Fruit fly (Drosophila melanogaster) whole organism, embryonic: ENCODE data around the gene CG16758.

Experiments used
- Awh ChIP-seq: fragments of 200-800 bp; sonication (Bioruptor generic); IDR thresholded peaks from 2 replicates; pipeline ENCODE4, ENCODE4 v1.3.6; 2022; ENCODE audit warnings: missing biosample characterization, missing genetic modification characterization
- Blimp-1 ChIP-seq: fragments of 200-800 bp; sonication (Bioruptor generic); optimal IDR thresholded peaks from 3 replicates; lab custom pipeline; 2018; ENCODE audit warnings: missing biosample characterization, missing genetic modification characterization, mild to moderate bottlenecking, moderate library complexity, missing genetic modification reagents
- CG10979 ChIP-seq: fragments of 200-800 bp; sonication (Bioruptor generic); optimal IDR thresholded peaks from 2 replicates; lab custom pipeline; 2018; ENCODE audit warnings: missing biosample characterization, mild to moderate bottlenecking, missing genetic modification characterization, moderate library complexity
- CG11504 ChIP-seq: fragments of 200-800 bp; sonication (Bioruptor generic); optimal IDR thresholded peaks from 3 replicates; lab custom pipeline; 2019; ENCODE audit warnings: missing biosample characterization, mild to moderate bottlenecking, missing genetic modification characterization, moderate library complexity
- CG11560 ChIP-seq: fragments of 200-800 bp; sonication (Bioruptor generic); IDR thresholded peaks from 3 replicates; pipeline ENCODE4 v1.3.6; 2022; ENCODE audit warnings: missing biosample characterization, missing genetic modification characterization
- CG14710 ChIP-seq: fragments of 200-800 bp; sonication (Bioruptor generic); optimal IDR thresholded peaks from 3 replicates; lab custom pipeline; 2019; ENCODE audit warnings: missing biosample characterization, mild to moderate bottlenecking, missing genetic modification characterization, moderate library complexity
- CG17359 ChIP-seq: fragments of 200-800 bp; sonication (Bioruptor generic); optimal IDR thresholded peaks from 3 replicates; lab custom pipeline; 2018; ENCODE audit warnings: missing biosample characterization, mild to moderate bottlenecking, missing genetic modification characterization, moderate library complexity
- CG18599 ChIP-seq: fragments of 200-800 bp; sonication (Bioruptor generic); optimal IDR thresholded peaks from 3 replicates; lab custom pipeline; 2017; ENCODE audit warnings: missing biosample characterization, missing genetic modification characterization, mild to moderate bottlenecking, moderate library complexity, missing genetic modification reagents
- CG2678 ChIP-seq: fragments of 200-800 bp; sonication (Bioruptor generic); optimal IDR thresholded peaks from 3 replicates; lab custom pipeline; 2019; ENCODE audit warnings: missing biosample characterization, mild to moderate bottlenecking, missing genetic modification characterization, moderate library complexity
- CG2712 ChIP-seq: fragments of 200-800 bp; optimal IDR thresholded peaks from 3 replicates; lab custom pipeline; 2019; ENCODE audit warnings: missing biosample characterization, mild to moderate bottlenecking, missing genetic modification characterization, moderate library complexity
- CG31441 ChIP-seq: fragments of 200-800 bp; sonication (Bioruptor generic); IDR thresholded peaks from 2 replicates; pipeline ENCODE4 v1.3.6; 2022; ENCODE audit warnings: missing biosample characterization, missing genetic modification characterization
- CG4424 ChIP-seq: fragments of 200-800 bp; sonication (Bioruptor generic); optimal IDR thresholded peaks from 3 replicates; lab custom pipeline; 2016; ENCODE audit warnings: missing biosample characterization, missing genetic modification characterization
- CG4820 ChIP-seq: fragments of 200-800 bp; sonication (Bioruptor generic); optimal IDR thresholded peaks from 3 replicates; lab custom pipeline; 2016; ENCODE audit warnings: missing biosample characterization, missing genetic modification characterization
- CG8281 ChIP-seq: fragments of 200-800 bp; sonication (Bioruptor generic); optimal IDR thresholded peaks from 2 replicates; lab custom pipeline; 2018; ENCODE audit warnings: missing biosample characterization, mild to moderate bottlenecking, missing genetic modification characterization, moderate library complexity
- CG8924 ChIP-seq: fragments of 200-800 bp; optimal IDR thresholded peaks from 3 replicates; lab custom pipeline; 2019; ENCODE audit warnings: missing biosample characterization, mild to moderate bottlenecking, missing genetic modification characterization, moderate library complexity
- CG9727 ChIP-seq: fragments of 200-800 bp; sonication (Bioruptor generic); optimal IDR thresholded peaks from 3 replicates; lab custom pipeline; 2017; ENCODE audit warnings: missing biosample characterization, mild to moderate bottlenecking, missing genetic modification characterization
- D19A ChIP-seq: fragments of 200-800 bp; optimal IDR thresholded peaks from 3 replicates; lab custom pipeline; 2019; ENCODE audit warnings: missing biosample characterization, mild to moderate bottlenecking, missing genetic modification characterization, moderate library complexity
- Dref ChIP-seq: fragments of 200-800 bp; sonication (Bioruptor generic); IDR thresholded peaks from 2 replicates; pipeline ENCODE4 v1.3.6; 2022; ENCODE audit warnings: missing biosample characterization, missing genetic modification characterization
- Drgx ChIP-seq: fragments of 200-800 bp; sonication (Bioruptor generic); IDR thresholded peaks from 2 replicates; pipeline ENCODE4 v1.3.6; 2022; ENCODE audit warnings: missing biosample characterization, missing genetic modification characterization
- E2f1 ChIP-seq: fragments of 200-800 bp; sonication (Bioruptor generic); IDR thresholded peaks from 2 replicates; pipeline ENCODE4 v1.3.6; 2022; ENCODE audit warnings: missing biosample characterization, missing genetic modification characterization
- Ets65A ChIP-seq: fragments of 200-800 bp; sonication (Bioruptor generic); peaks from one replicate; lab custom pipeline; 2016; ENCODE audit warnings: missing biosample characterization, missing genetic modification characterization
- HLH54F ChIP-seq: fragments of 200-800 bp; sonication (Bioruptor generic); optimal IDR thresholded peaks from 3 replicates; lab custom pipeline; 2016; ENCODE audit warnings: missing biosample characterization, missing genetic modification characterization
- HLHmδ ChIP-seq: fragments of 200-800 bp; sonication (Bioruptor generic); optimal IDR thresholded peaks from 2 replicates; lab custom pipeline; 2018; ENCODE audit warnings: missing biosample characterization, mild to moderate bottlenecking, missing genetic modification characterization, moderate library complexity
- Hmx ChIP-seq: fragments of 200-800 bp; sonication (Bioruptor generic); optimal IDR thresholded peaks from 2 replicates; lab custom pipeline; 2016; ENCODE audit warnings: missing biosample characterization, missing genetic modification characterization
- Med ChIP-seq: fragments of 200-800 bp; sonication (Bioruptor generic); peaks from one replicate; lab custom pipeline; 2016; ENCODE audit warnings: missing biosample characterization, missing genetic modification characterization, mild to moderate bottlenecking, inconsistent platforms, moderate library complexity
- NfI ChIP-seq: fragments of 200-800 bp; sonication (Bioruptor generic); optimal IDR thresholded peaks from 3 replicates; lab custom pipeline; 2018; ENCODE audit warnings: missing biosample characterization, mild to moderate bottlenecking, missing genetic modification characterization, moderate library complexity
- Pdp1 ChIP-seq, 2 experiments: fragments of 200-800 bp; sonication (Bioruptor generic); optimal IDR thresholded peaks; 3 replicates each; lab custom pipeline; 2016; ENCODE audit warnings: missing biosample characterization in 2 of 2, missing genetic modification characterization in 2 of 2, mild to moderate bottlenecking in 1 of 2, moderate library complexity in 1 of 2
- Six4 ChIP-seq: fragments of 200-800 bp; sonication (Bioruptor generic); optimal IDR thresholded peaks from 2 replicates; lab custom pipeline; 2016; ENCODE audit warnings: missing biosample characterization, missing genetic modification characterization
- bsh ChIP-seq, 2 experiments: fragments of 200-800 bp; sonication (Bioruptor generic); optimal IDR thresholded peaks; 2 replicates each; lab custom pipeline; 2017 to 2018; ENCODE audit warnings: mild to moderate bottlenecking in 2 of 2, missing biosample characterization in 2 of 2, missing genetic modification characterization in 2 of 2, moderate library complexity in 1 of 2
- corto ChIP-seq: fragments of 200-800 bp; sonication (Bioruptor generic); optimal IDR thresholded peaks from 2 replicates; lab custom pipeline; 2016; ENCODE audit warnings: missing biosample characterization, mild to moderate bottlenecking, missing genetic modification characterization, moderate library complexity
- cwo ChIP-seq: fragments of 200-800 bp; sonication (Bioruptor generic); optimal IDR thresholded peaks from 3 replicates; lab custom pipeline; 2017; ENCODE audit warnings: missing biosample characterization, missing genetic modification characterization, mild to moderate bottlenecking, moderate library complexity, missing genetic modification reagents
- dmrt99B ChIP-seq: fragments of 200-800 bp; sonication (Bioruptor generic); optimal IDR thresholded peaks from 2 replicates; lab custom pipeline; 2018; ENCODE audit warnings: missing biosample characterization, mild to moderate bottlenecking, missing genetic modification characterization, moderate library complexity
- fd96Cb ChIP-seq: fragments of 200-800 bp; sonication (Bioruptor generic); optimal IDR thresholded peaks from 2 replicates; lab custom pipeline; 2018; ENCODE audit warnings: missing biosample characterization, mild to moderate bottlenecking, missing genetic modification characterization, moderate library complexity
- gem ChIP-seq: fragments of 200-800 bp; sonication (Bioruptor generic); optimal IDR thresholded peaks from 2 replicates; lab custom pipeline; 2019; ENCODE audit warnings: missing biosample characterization, mild to moderate bottlenecking, missing genetic modification characterization, moderate library complexity
- ind ChIP-seq: fragments of 200-800 bp; sonication (Bioruptor generic); optimal IDR thresholded peaks from 3 replicates; lab custom pipeline; 2016; ENCODE audit warnings: missing biosample characterization, missing genetic modification characterization
- klu ChIP-seq: fragments of 200-800 bp; sonication (Bioruptor generic); IDR thresholded peaks from 2 replicates; pipeline ENCODE4 v1.3.6; 2022; ENCODE audit warnings: missing biosample characterization, missing genetic modification characterization
- lab ChIP-seq: fragments of 200-800 bp; sonication (Bioruptor generic); optimal IDR thresholded peaks from 3 replicates; lab custom pipeline; 2017; ENCODE audit warnings: missing biosample characterization, missing genetic modification characterization, mild to moderate bottlenecking, moderate library complexity, missing genetic modification reagents
- lbe ChIP-seq: fragments of 200-800 bp; sonication (Bioruptor generic); optimal IDR thresholded peaks from 2 replicates; lab custom pipeline; 2016; ENCODE audit warnings: missing biosample characterization, mild to moderate bottlenecking, missing genetic modification characterization
- nom ChIP-seq: fragments of 200-800 bp; sonication (Bioruptor generic); optimal IDR thresholded peaks from 2 replicates; lab custom pipeline; 2017; ENCODE audit warnings: missing biosample characterization, missing genetic modification characterization, mild to moderate bottlenecking, moderate library complexity, missing genetic modification reagents
- phol ChIP-seq: fragments of 200-800 bp; sonication (Bioruptor generic); optimal IDR thresholded peaks from 3 replicates; lab custom pipeline; 2018; ENCODE audit warnings: missing biosample characterization, mild to moderate bottlenecking, missing genetic modification characterization, moderate library complexity
- row ChIP-seq: fragments of 200-800 bp; sonication (Bioruptor generic); IDR thresholded peaks from 3 replicates; pipeline ENCODE4 v1.3.6; 2022; ENCODE audit warnings: missing biosample characterization, missing genetic modification characterization
- sens ChIP-seq: fragments of 200-800 bp; sonication (Bioruptor generic); peaks from one replicate; lab custom pipeline; 2016; ENCODE audit warnings: missing biosample characterization, missing genetic modification characterization
- shn ChIP-seq: fragments of 200-800 bp; sonication (Bioruptor generic); optimal IDR thresholded peaks from 3 replicates; lab custom pipeline; 2016; ENCODE audit warnings: missing biosample characterization, missing genetic modification characterization
- sisA ChIP-seq: fragments of 200-800 bp; sonication (Bioruptor generic); IDR thresholded peaks from 2 replicates; pipeline ENCODE4 v1.3.6; 2022; ENCODE audit warnings: missing biosample characterization, missing genetic modification characterization
- trh ChIP-seq: fragments of 200-800 bp; sonication (Bioruptor generic); optimal IDR thresholded peaks from 2 replicates; lab custom pipeline; 2016; ENCODE audit warnings: missing biosample characterization, missing genetic modification characterization
- unpg ChIP-seq: fragments of 200-800 bp; sonication (Bioruptor generic); optimal IDR thresholded peaks from 3 replicates; lab custom pipeline; 2018; ENCODE audit warnings: missing biosample characterization, mild to moderate bottlenecking, missing genetic modification characterization, moderate library complexity
- vvl ChIP-seq: fragments of 200-800 bp; sonication (Bioruptor generic); IDR thresholded peaks from 2 replicates; pipeline ENCODE4 v1.3.6; 2022; ENCODE audit warnings: missing biosample characterization, missing genetic modification characterization
- zfh1 ChIP-seq: fragments of 200-800 bp; sonication (Bioruptor generic); IDR thresholded peaks from 3 replicates; pipeline ENCODE4 v1.3.6; 2022; ENCODE audit warnings: missing biosample characterization, missing genetic modification characterization

CG16758 gene

dm6 chr3L:2488634-2489033 lies 14.8 kb downstream of the CG16758 start, which contains the start of gene CG1146 (continued):
- TF ChIP-seq CG8281 (no peak), Awh (GFP tag; lab: Robert Waterston, UW) (no peak), E2f1 (GFP tag; lab: Robert Waterston, UW) (no peak)
- TF ChIP-seq, all 482 proteins: peak for 8

dm6 chr3L:2487248-2487647 lies 16.2 kb downstream of the CG16758 start:
- TF ChIP-seq CG2678 (peak; percentile 18), corto (GFP tag; lab: Kevin White, UChicago) (peak; percentile 41), Six4 (GFP tag; lab: Kevin White, UChicago) (peak; percentile 8), Drgx (GFP tag; lab: Robert Waterston, UW) (peak; percentile 75), row (GFP tag; lab: Robert Waterston, UW) (0 out of 3 replicates have a peak, but pooled peaks have one; percentile 16), trh (GFP tag; lab: Kevin White, UChicago) (no peak), CG8924 (tag; lab: Kevin White, UChicago) (no peak), sens (GFP tag; lab: Kevin White, UChicago) (peak; percentile 80), cwo (GFP tag; lab: Kevin White, UChicago) (no peak), vvl (GFP tag; lab: Robert Waterston, UW) (0 out of 2 replicates have a peak, but pooled peaks have one; percentile 17), CG14710 (tag; lab: Kevin White, UChicago) (peak; percentile 32), CG4820 (GFP tag; lab: Kevin White, UChicago) (peak; percentile 40), CG9727 (peak; percentile 9), Pdp1 (GFP tag; optimal IDR thresholded peaks at IDR 0.05; lab: Kevin White, UChicago) (peak in 1 of 2 experiments; percentile 1), CG2712 (peak; percentile 36), CG11560 (tag; lab: Robert Waterston, UW) (no peak), HLH54F (GFP tag; lab: Kevin White, UChicago) (no peak), CG11504 (tag; lab: Kevin White, UChicago) (peak; percentile 58), CG4424 (GFP tag; lab: Kevin White, UChicago) (peak; percentile 9), Med (GFP tag; lab: Kevin White, UChicago) (peak; percentile 59), gem (tag; lab: Kevin White, UChicago) (peak; percentile 34), lab (GFP tag; lab: Kevin White, UChicago) (peak; percentile 26), nom (peak; percentile 64), shn (GFP tag; lab: Kevin White, UChicago) (no peak), NfI (no peak), CG10979 (peak; percentile 57), CG31441 (GFP tag; lab: Robert Waterston, UW) (0 out of 2 replicates have a peak, but pooled peaks have one; percentile 18), klu (no peak), Hmx (GFP tag; lab: Kevin White, UChicago) (no peak), Ets65A (peak; percentile 87), CG18599 (GFP tag; lab: Kevin White, UChicago) (peak; percentile 0), fd96Cb (tag; lab: Kevin White, UChicago) (peak; percentile 47), CG17359 (peak; percentile 24), sisA (GFP tag; lab: Robert Waterston, UW) (0 out of 2 replicates have a peak, but pooled peaks have one; percentile 21), HLHmδ (GFP tag; lab: Kevin White, UChicago) (no peak), D19A (tag; lab: Kevin White, UChicago) (peak; percentile 6), dmrt99B (tag; lab: Kevin White, UChicago) (peak; percentile 42), unpg (GFP tag; lab: Kevin White, UChicago) (peak; percentile 23), phol (peak; percentile 36), bsh (GFP tag; optimal IDR thresholded peaks at IDR 0.05; lab: Kevin White, UChicago) (peak in 1 of 2 experiments; percentile 73), Dref (GFP tag; lab: Robert Waterston, UW) (no peak), lbe (peak; percentile 71), Blimp-1 (peak; percentile 49), ind (GFP tag; lab: Kevin White, UChicago) (peak; percentile 7), zfh1 (0 out of 3 replicates have a peak, but pooled peaks have one; percentile 34)
